Worm (Caenorhabditis elegans) whole organism, early embryonic: ENCODE data around the gene shw-3.

Experiments
- ama-1 ChIP-seq: fragments of 150-350 bp; optimal IDR thresholded peaks from 2 replicates; lab custom pipeline; 2014
- hmbx-1 ChIP-seq: sonication (generic microtip); optimal IDR thresholded peaks from 2 replicates; lab custom pipeline; 2016; ENCODE audit warnings: mild to moderate bottlenecking, missing genetic modification characterization, missing compliant biosample characterization
- hmg-4 ChIP-seq: fragments of 200-800 bp; sonication (Bioruptor generic); optimal IDR thresholded peaks from 2 replicates; lab custom pipeline; 2018; ENCODE audit warnings: mild to moderate bottlenecking, missing genetic modification characterization, missing compliant biosample characterization
- sea-1 ChIP-seq: fragments of 200-800 bp; sonication (Bioruptor generic); conservative IDR thresholded peaks from 2 replicates; pipeline ENCODE4 v1.3.6; 2022; ENCODE audit warnings: missing genetic modification characterization, missing compliant biosample characterization
- tbx-37 ChIP-seq: fragments of 200-800 bp; sonication (Bioruptor generic); conservative IDR thresholded peaks from 2 replicates; pipeline ENCODE4 v1.3.6; 2022; ENCODE audit warnings: missing genetic modification reagents, missing genetic modification characterization, missing compliant biosample characterization
- tra-4 ChIP-seq: sonication (generic microtip); optimal IDR thresholded peaks from 2 replicates; lab custom pipeline; 2017; ENCODE audit warnings: missing genetic modification characterization, missing compliant biosample characterization

DNA sequence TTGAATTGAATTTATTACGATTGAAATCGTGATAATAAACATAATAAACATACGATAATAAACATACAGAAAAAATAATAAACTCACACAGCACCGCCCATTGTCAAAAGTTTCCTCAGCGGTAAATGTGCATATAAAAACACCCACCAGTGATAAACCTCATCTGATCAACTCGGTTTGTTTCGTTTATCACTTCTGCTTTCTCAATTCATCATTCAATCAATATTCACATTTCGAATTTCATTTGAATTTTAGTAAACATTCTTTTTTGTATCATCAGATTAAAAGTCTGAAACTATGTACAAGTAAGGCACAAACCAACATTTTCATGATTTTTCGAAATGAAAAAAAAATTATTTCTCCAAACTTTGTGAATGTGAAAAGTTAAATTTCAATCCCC is 26.2 kb upstream of the shw-3 start, which contains the start of gene try-10:
- TF ChIP-seq ama-1: no peak
- no peak for TF ChIP-seq hmbx-1
- no peak for TF ChIP-seq sea-1 (GFP tag; lab: Robert Waterston, UW)
- no peak for TF ChIP-seq tra-4 (tag; lab: Kevin White, UChicago)
- TF ChIP-seq hmg-4 (GFP tag; lab: Kevin White, UChicago): no peak
- no peak for TF ChIP-seq tbx-37
